Worm (Caenorhabditis elegans): ENCODE data around the gene sgo-1.

sgo-1 gene

ce11 chrIV:7785506-7786065, 10.7 kb downstream of the sgo-1 start, which contains the start of gene tag-322 (continued):
- no peak for TF ChIP-seq elt-1 (tag; optimal IDR thresholded peaks at IDR 0.05)
- TF ChIP-seq lin-13 (GFP tag; optimal IDR thresholded peaks at IDR 0.05), result peak; percentile 43

DNA sequence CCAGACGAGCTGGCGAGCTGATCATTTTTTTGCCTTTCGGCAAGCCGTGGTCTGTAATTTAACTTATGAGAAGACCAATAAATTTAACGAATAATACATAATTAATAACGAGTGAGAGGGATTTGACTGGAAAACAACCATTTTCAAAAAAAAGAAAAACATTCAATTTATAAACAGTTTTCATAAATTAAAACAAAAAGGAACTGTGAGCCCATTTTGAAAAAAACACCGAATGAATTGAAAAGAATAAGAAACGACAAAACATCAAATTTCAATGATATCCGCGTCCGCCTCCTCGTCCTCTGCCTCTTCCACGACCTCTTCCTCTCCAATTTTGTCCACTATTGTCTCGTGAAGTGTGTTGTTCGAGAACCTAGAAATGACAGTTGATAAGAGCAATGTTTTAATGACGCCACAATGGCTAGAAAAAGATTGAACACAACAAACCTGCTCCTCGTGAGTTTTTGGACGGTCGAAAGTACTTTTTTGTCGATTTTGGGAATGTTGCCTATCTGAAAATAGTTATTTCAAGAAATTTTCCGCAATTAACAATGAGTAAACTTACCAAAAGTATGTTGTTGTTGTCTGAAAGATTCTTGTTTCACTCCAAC, 12.4 kb downstream of the sgo-1 start, which contains the start of gene tag-321:
Gene tag-321 (minus strand): TSS at position 51 of the 611 bp plus-strand sequence.
- TF ChIP-seq sem-4 (tag; optimal IDR thresholded peaks at IDR 0.05), result no peak
- TF ChIP-seq R02D3.7 (tag; optimal IDR thresholded peaks at IDR 0.05), result no peak
- peak; percentile 18 for TF ChIP-seq sma-9 (GFP tag; optimal IDR thresholded peaks at IDR 0.05)
- no peak for TF ChIP-seq sma-9 (tag; optimal IDR thresholded peaks at IDR 0.05)
- TF ChIP-seq fos-1 (tag; optimal IDR thresholded peaks at IDR 0.05), result peak; percentile 26

- TF ChIP-seq dmd-4 (tag; optimal IDR thresholded peaks at IDR 0.05) (no peak), aly-2 (tag; optimal IDR thresholded peaks at IDR 0.05) (no peak), fos-1 (tag; optimal IDR thresholded peaks at IDR 0.05) (peak; percentile 17)
Measured at ce11 chrIV:7782292-7782691, 14.0 kb downstream of the sgo-1 start, which contains the start of gene sec-10. sec-10 (minus strand) TSS chrIV:7782499.

- TF ChIP-seq gmeb-1 (tag; optimal IDR thresholded peaks at IDR 0.05), result no peak
- no peak for TF ChIP-seq alr-1 (tag; optimal IDR thresholded peaks at IDR 0.05)
- no peak for TF ChIP-seq fos-1 (tag; optimal IDR thresholded peaks at IDR 0.05)
- no peak for TF ChIP-seq elt-1 (tag; optimal IDR thresholded peaks at IDR 0.05)
- no peak for TF ChIP-seq nhr-11 (tag; optimal IDR thresholded peaks at IDR 0.05)
- no peak for TF ChIP-seq unc-62 (GFP tag; optimal IDR thresholded peaks at IDR 0.05)
- TF ChIP-seq ceh-82 (tag; optimal IDR thresholded peaks at IDR 0.05), result no peak
- TF ChIP-seq blmp-1 (tag; optimal IDR thresholded peaks at IDR 0.05; ENCODE audit: insufficient read depth), result no peak
- TF ChIP-seq ztf-1 (GFP tag; conservative IDR thresholded peaks at IDR 0.05), result no peak
- no peak for TF ChIP-seq C34F6.9 (tag; optimal IDR thresholded peaks at IDR 0.05)
- TF ChIP-seq nhr-77 (tag; optimal IDR thresholded peaks at IDR 0.05), result no peak
- TF ChIP-seq Y55F3AM.14 (GFP tag; optimal IDR thresholded peaks at IDR 0.05), result no peak
Measured at ce11 chrIV:7778865-7779264, 17.4 kb downstream of the sgo-1 start, which contains the start of gene rpap-3. rpap-3 (minus strand) TSS chrIV:7778965.

ce11 chrIV:7775725-7776124, 20.6 kb downstream of the sgo-1 start, which contains the start of gene swd-2.1:
swd-2.1 (plus strand) TSS chrIV:7776025.
- no peak for TF ChIP-seq R02D3.7 (tag; optimal IDR thresholded peaks at IDR 0.05)
- no peak for TF ChIP-seq nhr-6 (tag; optimal IDR thresholded peaks at IDR 0.05)
- no peak for TF ChIP-seq elt-3 (tag; optimal IDR thresholded peaks at IDR 0.05)
- no peak for TF ChIP-seq peb-1 (tag; optimal IDR thresholded peaks at IDR 0.05)
- no peak for TF ChIP-seq unc-62 (GFP tag; optimal IDR thresholded peaks at IDR 0.05)
- no peak for TF ChIP-seq mab-5 (tag; optimal IDR thresholded peaks at IDR 0.05)
- no peak for TF ChIP-seq gmeb-1 (tag; optimal IDR thresholded peaks at IDR 0.05)
- TF ChIP-seq nhr-11 (tag; optimal IDR thresholded peaks at IDR 0.05), result no peak
- no peak for TF ChIP-seq nhr-129 (tag; optimal IDR thresholded peaks at IDR 0.05)
- no peak for TF ChIP-seq zag-1 (tag; optimal IDR thresholded peaks at IDR 0.05)
- no peak for TF ChIP-seq nhr-237 (tag; optimal IDR thresholded peaks at IDR 0.05)
- no peak for TF ChIP-seq sem-4 (tag; optimal IDR thresholded peaks at IDR 0.05)
- TF ChIP-seq alr-1 (tag; optimal IDR thresholded peaks at IDR 0.05), result no peak
- TF ChIP-seq nhr-23 (tag; optimal IDR thresholded peaks at IDR 0.05), result no peak
- TF ChIP-seq nhr-25 (tag; optimal IDR thresholded peaks at IDR 0.05), result no peak
- no peak for TF ChIP-seq unc-39 (tag; optimal IDR thresholded peaks at IDR 0.05)

ce11 chrIV:7774206-7774605, 22.1 kb downstream of the sgo-1 start, which contains the start of the genes hcf-1 and swd-2.2:
hcf-1 (minus strand) TSS chrIV:7774275.
swd-2.2 (plus strand) TSS chrIV:7774411.
- TF ChIP-seq lsy-2 (tag; optimal IDR thresholded peaks at IDR 0.05) (peak in 1 of 2 experiments; percentile 63), crh-2 (tag; optimal IDR thresholded peaks at IDR 0.05) (peak; percentile 17), nhr-129 (tag; optimal IDR thresholded peaks at IDR 0.05) (peak; percentile 4), unc-55 (GFP tag; optimal IDR thresholded peaks at IDR 0.05) (peak; percentile 67), elt-1 (tag; optimal IDR thresholded peaks at IDR 0.05) (no peak), C34F6.9 (tag; optimal IDR thresholded peaks at IDR 0.05) (peak; percentile 73)
